Worm (Caenorhabditis elegans): Measurements from ENCODE around the gene F18E9.8.

F18E9.8 gene

ce11 chrX:8550099-8550498, 31.2 kb downstream of the F18E9.8 start:
- TF ChIP-seq efl-1 (GFP tag; optimal IDR thresholded peaks at IDR 0.05) (no peak), egrh-3 (GFP tag; IDR thresholded peaks at IDR 0.05) (no peak), nhr-120 (GFP tag; IDR thresholded peaks at IDR 0.05) (no peak), F52B5.7 (tag; optimal IDR thresholded peaks at IDR 0.05) (no peak), C17E4.6 (GFP tag; IDR thresholded peaks at IDR 0.05) (no peak), snpc-3.4 (tag; optimal IDR thresholded peaks at IDR 0.05) (peak; percentile 14), B0035.1 (tag; optimal IDR thresholded peaks at IDR 0.05) (no peak), nhr-27 (tag; optimal IDR thresholded peaks at IDR 0.05) (no peak), attf-5 (GFP tag; optimal IDR thresholded peaks at IDR 0.05) (peak; percentile 46), him-1 (tag; optimal IDR thresholded peaks at IDR 0.05) (no peak), T07F8.4 (tag; optimal IDR thresholded peaks at IDR 0.05) (no peak), ceh-27 (GFP tag; optimal IDR thresholded peaks at IDR 0.05) (peak; percentile 38), rpc-1 (optimal IDR thresholded peaks at IDR 0.05) (no peak), rpc-1 (tag; optimal IDR thresholded peaks at IDR 0.05) (no peak), nfya-1 (tag; optimal IDR thresholded peaks at IDR 0.05; ENCODE audit: borderline replicate concordance, insufficient read depth) (no peak), hrde-1 (tag; optimal IDR thresholded peaks at IDR 0.05; ENCODE audit: borderline replicate concordance) (no peak), ceh-100 (GFP tag; IDR thresholded peaks at IDR 0.05) (no peak), mes-4 (tag; optimal IDR thresholded peaks at IDR 0.05) (no peak), mxl-1 (tag; optimal IDR thresholded peaks at IDR 0.05) (no peak), hsf-1 (GFP tag; IDR thresholded peaks at IDR 0.05) (no peak), bed-1 (GFP tag; IDR thresholded peaks at IDR 0.05) (no peak), ets-4 (GFP tag; optimal IDR thresholded peaks at IDR 0.05) (no peak), nhr-90 (tag; optimal IDR thresholded peaks at IDR 0.05) (no peak), sptf-2 (GFP tag; optimal IDR thresholded peaks at IDR 0.05) (peak; percentile 27), mel-28 (tag; optimal IDR thresholded peaks at IDR 0.05; ENCODE audit: borderline replicate concordance) (no peak), F57C9.4 (tag; optimal IDR thresholded peaks at IDR 0.05) (no peak), ceh-91 (GFP tag; IDR thresholded peaks at IDR 0.05) (no peak), bed-2 (GFP tag; IDR thresholded peaks at IDR 0.05) (no peak), F55B11.4 (tag; optimal IDR thresholded peaks at IDR 0.05; ENCODE audit: borderline replicate concordance, insufficient read depth) (no peak), Y53G8AR.9 (GFP tag; conservative IDR thresholded peaks at IDR 0.05) (no peak), zfh-2 (GFP tag; conservative IDR thresholded peaks at IDR 0.05) (0 out of 2 replicates have a peak, but pooled peaks have one; percentile 21), unc-130 (GFP tag; optimal IDR thresholded peaks at IDR 0.05) (no peak), F57A8.1 (GFP tag; optimal IDR thresholded peaks at IDR 0.05) (no peak), dpl-1 (GFP tag; optimal IDR thresholded peaks at IDR 0.05) (no peak), lir-1 (GFP tag; conservative IDR thresholded peaks at IDR 0.05) (no peak), K11D2.4 (GFP tag; IDR thresholded peaks at IDR 0.05) (0 out of 2 replicates have a peak, but pooled peaks have one; percentile 40), pha-4 (tag; optimal IDR thresholded peaks at IDR 0.05) (no peak), mcd-1 (GFP tag; IDR thresholded peaks at IDR 0.05) (peak; percentile 30; the same call in 1 of the 2 replicates), let-607 (tag; optimal IDR thresholded peaks at IDR 0.05) (no peak), pbrm-1 (GFP tag; IDR thresholded peaks at IDR 0.05) (no peak), xnd-1 (tag; optimal IDR thresholded peaks at IDR 0.05) (no peak), ztf-18 (tag; optimal IDR thresholded peaks at IDR 0.05) (peak; percentile 32), nhr-80 (tag; optimal IDR thresholded peaks at IDR 0.05) (peak; percentile 85), F23B12.7 (tag; optimal IDR thresholded peaks at IDR 0.05; ENCODE audit: insufficient read depth) (no peak), unc-62 (GFP tag; optimal IDR thresholded peaks at IDR 0.05) (peak; percentile 6), ekl-4 (GFP tag; IDR thresholded peaks at IDR 0.05) (no peak), atf-7 (tag; optimal IDR thresholded peaks at IDR 0.05) (peak; percentile 45), athp-1 (tag; optimal IDR thresholded peaks at IDR 0.05) (no peak), K12H6.12 (tag; optimal IDR thresholded peaks at IDR 0.05) (no peak)

All from whole organism, young adult.